Fruit fly (Drosophila melanogaster) whole organism, embryonic: Measurements from ENCODE around the gene CG45073.

Experiments
- Bgb ChIP-seq: fragments of 200-800 bp; sonication (Bioruptor generic); IDR thresholded peaks from 2 replicates; pipeline ENCODE4 v1.3.6; 2022; ENCODE audit warnings: missing biosample characterization, missing genetic modification characterization; ENCODE audit not compliant: partially characterized antibody
- CG12744 ChIP-seq: fragments of 200-800 bp; sonication (Bioruptor generic); optimal IDR thresholded peaks from 2 replicates; lab custom pipeline; 2016; ENCODE audit warnings: missing biosample characterization, missing genetic modification characterization
- CG13894 ChIP-seq: fragments of 200-800 bp; sonication (Bioruptor generic); optimal IDR thresholded peaks from 3 replicates; lab custom pipeline; 2018; ENCODE audit warnings: missing biosample characterization, mild to moderate bottlenecking, missing genetic modification characterization, moderate library complexity
- CG14050 ChIP-seq: fragments of 200-800 bp; sonication (Bioruptor generic); IDR thresholded peaks from 3 replicates; pipeline ENCODE4 v1.3.6; 2022; ENCODE audit warnings: missing biosample characterization, missing genetic modification characterization
- CG16813 ChIP-seq: fragments of 200-800 bp; sonication (Bioruptor generic); IDR thresholded peaks from 3 replicates; pipeline ENCODE4 v1.3.6; 2022; ENCODE audit warnings: missing biosample characterization, missing genetic modification characterization; ENCODE audit not compliant: partially characterized antibody
- CG17359 ChIP-seq: fragments of 200-800 bp; sonication (Bioruptor generic); optimal IDR thresholded peaks from 3 replicates; lab custom pipeline; 2018; ENCODE audit warnings: missing biosample characterization, mild to moderate bottlenecking, missing genetic modification characterization, moderate library complexity
- CG17385 ChIP-seq: fragments of 200-800 bp; sonication (Bioruptor generic); optimal IDR thresholded peaks from 3 replicates; lab custom pipeline; 2018; ENCODE audit warnings: missing biosample characterization, mild to moderate bottlenecking, missing genetic modification characterization
- CG3163 ChIP-seq: fragments of 200-800 bp; sonication (Bioruptor generic); optimal IDR thresholded peaks from 3 replicates; lab custom pipeline; 2016; ENCODE audit warnings: missing biosample characterization, missing genetic modification characterization
- CG3407 ChIP-seq: fragments of 200-800 bp; sonication (Bioruptor generic); optimal IDR thresholded peaks from 2 replicates; lab custom pipeline; 2018; ENCODE audit warnings: missing biosample characterization, mild to moderate bottlenecking, missing genetic modification characterization
- CG3838 ChIP-seq: fragments of 200-800 bp; sonication (Bioruptor generic); optimal IDR thresholded peaks from 3 replicates; lab custom pipeline; 2016; ENCODE audit warnings: missing biosample characterization, missing genetic modification characterization
- CG42726 ChIP-seq: fragments of 200-800 bp; sonication (Bioruptor generic); IDR thresholded peaks from 2 replicates; pipeline ENCODE4 v1.3.6; 2022; ENCODE audit warnings: missing biosample characterization, missing genetic modification characterization; ENCODE audit not compliant: partially characterized antibody
- CG6254 ChIP-seq: fragments of 200-800 bp; sonication (Bioruptor generic); optimal IDR thresholded peaks from 3 replicates; lab custom pipeline; 2017; ENCODE audit warnings: mild to moderate bottlenecking, missing biosample characterization, missing genetic modification reagents, missing genetic modification characterization
- CG6791 ChIP-seq: fragments of 200-800 bp; sonication (Bioruptor generic); IDR thresholded peaks from 3 replicates; pipeline ENCODE4 v1.3.6; 2022; ENCODE audit warnings: missing biosample characterization, missing genetic modification characterization; ENCODE audit not compliant: partially characterized antibody
- CG7963 ChIP-seq: fragments of 200-800 bp; sonication (Bioruptor generic); IDR thresholded peaks from 3 replicates; pipeline ENCODE4 v1.3.6; 2022; ENCODE audit warnings: missing biosample characterization, missing genetic modification characterization; ENCODE audit not compliant: partially characterized antibody
- CTCF ChIP-seq: fragments of 200-800 bp; sonication (Bioruptor generic); optimal IDR thresholded peaks from 2 replicates; lab custom pipeline; 2017; ENCODE audit warnings: missing biosample characterization, mild to moderate bottlenecking, missing genetic modification characterization, moderate library complexity
- CoRest ChIP-seq: fragments of 200-800 bp; sonication (Bioruptor generic); optimal IDR thresholded peaks from 3 replicates; lab custom pipeline; 2018; ENCODE audit warnings: missing biosample characterization, mild to moderate bottlenecking, missing genetic modification characterization, moderate library complexity
- Doc3 ChIP-seq: fragments of 200-800 bp; sonication (Bioruptor generic); IDR thresholded peaks from 3 replicates; pipeline ENCODE4 v1.3.6; 2022; ENCODE audit warnings: missing biosample characterization, missing genetic modification characterization; ENCODE audit not compliant: partially characterized antibody
- Ets65A ChIP-seq: fragments of 200-800 bp; sonication (Bioruptor generic); peaks from one replicate; lab custom pipeline; 2016; ENCODE audit warnings: missing biosample characterization, missing genetic modification characterization
- MBD-R2 ChIP-seq: fragments of 200-800 bp; sonication (Bioruptor generic); IDR thresholded peaks from 2 replicates; pipeline ENCODE4 v1.3.6; 2022; ENCODE audit warnings: missing biosample characterization, missing genetic modification characterization
- Nf-YB ChIP-seq: fragments of 200-800 bp; sonication (Bioruptor generic); optimal IDR thresholded peaks from 3 replicates; lab custom pipeline; 2019; ENCODE audit warnings: missing biosample characterization, mild to moderate bottlenecking, missing genetic modification characterization, moderate library complexity
- Pdp1 ChIP-seq, 2 experiments: fragments of 200-800 bp; sonication (Bioruptor generic); optimal IDR thresholded peaks; 3 replicates each; lab custom pipeline; 2016; ENCODE audit warnings: missing biosample characterization in 2 of 2, missing genetic modification characterization in 2 of 2, mild to moderate bottlenecking in 1 of 2, moderate library complexity in 1 of 2
- Sox100B ChIP-seq: fragments of 200-800 bp; sonication (Bioruptor generic); optimal IDR thresholded peaks from 3 replicates; lab custom pipeline; 2018; ENCODE audit warnings: missing biosample characterization, mild to moderate bottlenecking, missing genetic modification characterization
- amos ChIP-seq: fragments of 200-800 bp; sonication (Bioruptor generic); IDR thresholded peaks from 2 replicates; pipeline ENCODE4 v1.3.6; 2022; ENCODE audit warnings: missing biosample characterization, missing genetic modification characterization; ENCODE audit not compliant: partially characterized antibody
- ato ChIP-seq: fragments of 200-800 bp; sonication (Bioruptor generic); IDR thresholded peaks from 2 replicates; pipeline ENCODE4 v1.3.6; 2022; ENCODE audit warnings: missing biosample characterization, missing genetic modification characterization; ENCODE audit not compliant: partially characterized antibody
- chinmo ChIP-seq: fragments of 200-800 bp; sonication (Bioruptor generic); IDR thresholded peaks from 4 replicates; pipeline ENCODE4 v1.3.6; 2022; ENCODE audit warnings: missing biosample characterization, missing genetic modification characterization; ENCODE audit not compliant: partially characterized antibody
- crol ChIP-seq: fragments of 200-800 bp; sonication (Bioruptor generic); IDR thresholded peaks from 2 replicates; pipeline ENCODE4 v1.3.6; 2022; ENCODE audit warnings: missing biosample characterization, missing genetic modification characterization
- gem ChIP-seq: fragments of 200-800 bp; sonication (Bioruptor generic); optimal IDR thresholded peaks from 2 replicates; lab custom pipeline; 2019; ENCODE audit warnings: missing biosample characterization, mild to moderate bottlenecking, missing genetic modification characterization, moderate library complexity
- hb ChIP-seq: fragments of 200-800 bp; sonication (Bioruptor generic); IDR thresholded peaks from 3 replicates; pipeline ENCODE4 v1.3.6; 2022; ENCODE audit warnings: missing biosample characterization, missing genetic modification characterization; ENCODE audit not compliant: partially characterized antibody
- knrl ChIP-seq: fragments of 200-800 bp; sonication (Bioruptor generic); IDR thresholded peaks from 3 replicates; pipeline ENCODE4 v1.3.6; 2022; ENCODE audit warnings: missing biosample characterization, missing genetic modification characterization; ENCODE audit not compliant: partially characterized antibody
- lov ChIP-seq, 2 experiments: fragments of 200-800 bp in 1 of 2; fragments of >200 bp in 1 of 2; sonication (Bioruptor generic) in 1 of 2; IDR thresholded peaks in 1 of 2; optimal IDR thresholded peaks in 1 of 2; 2 replicates in 1 of 2; 3 replicates in 1 of 2; pipeline versions ENCODE4 v1.3.6 to Lab custom; 2017 to 2022; ENCODE audit warnings: missing biosample characterization in 1 of 2, missing genetic modification characterization in 1 of 2
- nom ChIP-seq: fragments of 200-800 bp; sonication (Bioruptor generic); optimal IDR thresholded peaks from 2 replicates; lab custom pipeline; 2017; ENCODE audit warnings: missing biosample characterization, missing genetic modification characterization, mild to moderate bottlenecking, moderate library complexity, missing genetic modification reagents
- pb ChIP-seq: fragments of 200-800 bp; sonication (Bioruptor generic); optimal IDR thresholded peaks from 3 replicates; lab custom pipeline; 2016; ENCODE audit warnings: missing biosample characterization, missing genetic modification characterization
- pita ChIP-seq: fragments of 200-800 bp; sonication (Bioruptor generic); optimal IDR thresholded peaks from 2 replicates; lab custom pipeline; 2017; ENCODE audit warnings: missing biosample characterization, mild to moderate bottlenecking, missing genetic modification characterization
- pros ChIP-seq: fragments of 200-800 bp; sonication (Bioruptor generic); optimal IDR thresholded peaks from 3 replicates; lab custom pipeline; 2019; ENCODE audit warnings: missing biosample characterization, mild to moderate bottlenecking, missing genetic modification characterization, moderate library complexity
- psq ChIP-seq: fragments of 200-800 bp; sonication (Bioruptor generic); optimal IDR thresholded peaks from 2 replicates; lab custom pipeline; 2017; ENCODE audit warnings: missing biosample characterization, missing genetic modification characterization
- repo ChIP-seq: fragments of 200-800 bp; sonication (Bioruptor generic); optimal IDR thresholded peaks from 2 replicates; lab custom pipeline; 2016; ENCODE audit warnings: missing biosample characterization, missing genetic modification characterization
- rib ChIP-seq: fragments of 200-800 bp; sonication (Bioruptor generic); IDR thresholded peaks from 2 replicates; pipeline ENCODE4 v1.3.6; 2022; ENCODE audit warnings: missing biosample characterization, missing genetic modification characterization
- sens ChIP-seq: fragments of 200-800 bp; sonication (Bioruptor generic); peaks from one replicate; lab custom pipeline; 2016; ENCODE audit warnings: missing biosample characterization, missing genetic modification characterization
- slou ChIP-seq: fragments of 200-800 bp; sonication (Bioruptor generic); optimal IDR thresholded peaks from 3 replicates; lab custom pipeline; 2016; ENCODE audit warnings: missing biosample characterization, missing genetic modification characterization
- sna ChIP-seq: fragments of 200-800 bp; sonication (Bioruptor generic); IDR thresholded peaks from 2 replicates; pipeline ENCODE4 v1.3.6; 2022; ENCODE audit warnings: missing biosample characterization, missing genetic modification characterization; ENCODE audit not compliant: partially characterized antibody
- sug ChIP-seq: fragments of 200-800 bp; optimal IDR thresholded peaks from 2 replicates; lab custom pipeline; 2019; ENCODE audit warnings: missing biosample characterization, mild to moderate bottlenecking, missing genetic modification characterization, moderate library complexity
- unc-4 ChIP-seq: fragments of 200-800 bp; sonication (Bioruptor generic); IDR thresholded peaks from 2 replicates; pipeline ENCODE4 v1.3.6; 2022; ENCODE audit warnings: missing biosample characterization, missing genetic modification characterization; ENCODE audit not compliant: partially characterized antibody
- unpg ChIP-seq: fragments of 200-800 bp; sonication (Bioruptor generic); optimal IDR thresholded peaks from 3 replicates; lab custom pipeline; 2018; ENCODE audit warnings: missing biosample characterization, mild to moderate bottlenecking, missing genetic modification characterization, moderate library complexity
- wek ChIP-seq: fragments of 200-800 bp; sonication (Bioruptor generic); optimal IDR thresholded peaks from 3 replicates; lab custom pipeline; 2018; ENCODE audit warnings: missing biosample characterization, mild to moderate bottlenecking, missing genetic modification characterization, moderate library complexity
- zen ChIP-seq: fragments of 200-800 bp; sonication (Bioruptor generic); optimal IDR thresholded peaks from 3 replicates; lab custom pipeline; 2018; ENCODE audit warnings: missing biosample characterization, mild to moderate bottlenecking, missing genetic modification characterization, moderate library complexity

Gene CG45073

dm6 chr3R:30129019-30129418 is 4.5 kb upstream of the CG45073 start, which contains the start of gene Ppi1 (continued):
- no peak for TF ChIP-seq CG14050 (GFP tag; lab: Robert Waterston, UW)
- TF ChIP-seq rib (GFP tag; lab: Robert Waterston, UW) = no peak
- TF ChIP-seq CoRest (tag; lab: Kevin White, UChicago) = no peak
- TF ChIP-seq sug (tag; lab: Kevin White, UChicago) = no peak
- TF ChIP-seq, all 482 proteins: peak for 0

DNA sequence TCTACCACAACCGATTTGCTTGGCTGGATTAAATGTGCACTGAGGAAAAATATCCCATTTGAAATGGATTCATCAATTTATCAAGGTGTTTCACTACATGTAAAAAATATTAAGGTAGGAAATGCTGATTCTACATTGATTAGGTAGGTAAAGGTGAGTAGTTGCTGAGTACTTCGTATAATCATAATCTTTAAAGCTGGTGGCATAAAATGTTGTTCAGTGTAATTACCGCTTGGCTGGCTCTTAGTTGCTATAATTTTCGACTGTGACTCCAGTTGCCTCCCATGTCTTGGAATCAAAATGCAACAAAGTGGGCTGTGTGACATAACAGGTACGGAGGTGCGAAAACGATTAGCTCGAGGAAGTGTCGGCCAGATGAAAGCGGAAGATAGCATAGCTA is 1.4 kb downstream of the CG45073 start, which contains the start of gene CG45072:
Gene CG45072, minus strand, starts transcription at position 101 of the 400 bp plus-strand sequence.
- TF ChIP-seq pros = no peak
- no peak for TF ChIP-seq wek (GFP tag; lab: Kevin White, UChicago)
- TF ChIP-seq Sox100B (GFP tag; lab: Kevin White, UChicago) = no peak
- no peak for TF ChIP-seq CG3838 (GFP tag; lab: Kevin White, UChicago)
- no peak for TF ChIP-seq pb (GFP tag; lab: Kevin White, UChicago)
- no peak for TF ChIP-seq CG17359
- TF ChIP-seq lov (optimal IDR thresholded peaks at IDR 0.05; lab: Kevin White, UChicago) = no peak
- TF ChIP-seq lov (GFP tag; IDR thresholded peaks at IDR 0.05; lab: Robert Waterston, UW) = no peak
- peak; percentile 42 for TF ChIP-seq Ets65A (GFP tag; lab: Kevin White, UChicago)
- TF ChIP-seq psq = no peak

DNA sequence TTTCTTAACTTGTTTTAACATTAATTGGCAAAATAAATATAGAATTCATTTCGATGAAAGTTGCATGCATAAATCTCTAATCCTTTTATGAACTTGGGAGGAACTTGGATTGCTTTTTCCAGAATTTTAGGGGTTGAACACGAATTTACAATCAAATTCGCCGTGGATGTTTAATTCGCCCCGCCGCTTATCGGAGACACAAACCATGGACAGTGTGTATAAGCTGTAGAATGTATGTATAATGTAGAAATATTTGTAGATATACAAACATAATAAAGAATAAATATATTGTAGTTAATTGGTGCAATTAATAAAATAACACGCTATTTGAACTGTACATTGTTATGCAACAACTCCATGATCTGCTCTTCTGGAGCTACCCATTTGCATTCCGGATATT is 2.8 kb downstream of the CG45073 start:
- no peak for TF ChIP-seq slou
- no peak for TF ChIP-seq Pdp1 (GFP tag; optimal IDR thresholded peaks at IDR 0.05; lab: Kevin White, UChicago)
- TF ChIP-seq Bgb (GFP tag; lab: Robert Waterston, UW) = peak; percentile 70
- no peak for TF ChIP-seq sna
- peak; percentile 50 for TF ChIP-seq CTCF
- TF ChIP-seq chinmo (GFP tag; lab: Robert Waterston, UW) = 0 out of 4 replicates have a peak, but pooled peaks have one; percentile 46
- TF ChIP-seq CG6791 (GFP tag; lab: Robert Waterston, UW) = peak; percentile 60; the same call in 2 of the 3 replicates
- TF ChIP-seq CG16813 = peak; percentile 58
- peak; percentile 11 for TF ChIP-seq pita (GFP tag; lab: Kevin White, UChicago)
- no peak for TF ChIP-seq crol
- no peak for TF ChIP-seq Nf-YB (GFP tag; lab: Kevin White, UChicago)
- 0 out of 3 replicates have a peak, but pooled peaks have one; percentile 27 for TF ChIP-seq CG7963
- peak; percentile 65; the same call in 1 of the 2 replicates for TF ChIP-seq CG42726 (GFP tag; lab: Robert Waterston, UW)
- TF ChIP-seq CG6254 (GFP tag; lab: Kevin White, UChicago) = no peak
- TF ChIP-seq gem (tag; lab: Kevin White, UChicago) = no peak
- TF ChIP-seq MBD-R2 (GFP tag; lab: Robert Waterston, UW) = no peak
- no peak for TF ChIP-seq CG12744 (GFP tag; lab: Kevin White, UChicago)
- TF ChIP-seq sens (GFP tag; lab: Kevin White, UChicago) = peak; percentile 42
- peak; percentile 70 for TF ChIP-seq amos
- no peak for TF ChIP-seq CG3407 (GFP tag; lab: Kevin White, UChicago)
- TF ChIP-seq knrl (GFP tag; lab: Robert Waterston, UW) = peak; percentile 46; the same call in 2 of the 3 replicates

dm6 chr3R:30114286-30114803 is 10.2 kb downstream of the CG45073 start:
- no peak for TF ChIP-seq slou
- no peak for TF ChIP-seq sug (tag; lab: Kevin White, UChicago)
- peak; percentile 85 for TF ChIP-seq CG13894 (tag; lab: Kevin White, UChicago)
- TF ChIP-seq CG17385 = no peak
- no peak for TF ChIP-seq unpg (GFP tag; lab: Kevin White, UChicago)
- no peak for TF ChIP-seq nom (GFP tag; lab: Kevin White, UChicago)
- no peak for TF ChIP-seq Doc3 (GFP tag; lab: Robert Waterston, UW)
- no peak for TF ChIP-seq zen (tag; lab: Kevin White, UChicago)
- no peak for TF ChIP-seq hb (GFP tag; lab: Robert Waterston, UW)
- TF ChIP-seq ato = no peak
- no peak for TF ChIP-seq repo (GFP tag; lab: Kevin White, UChicago)
- TF ChIP-seq CG3163 = peak; percentile 60
- TF ChIP-seq unc-4 = 0 out of 2 replicates have a peak, but pooled peaks have one; percentile 15
